Fruit fly (Drosophila melanogaster): ENCODE results near the gene CG17544.

CG17544 gene

dm6 chr2L:19444734-19445140 is 46.4 kb upstream of the CG17544 start, which contains the start of gene Hs2st (continued):
- TF ChIP-seq CG9932 (GFP tag; IDR thresholded peaks at IDR 0.05) (peak; percentile 98), vfl (GFP tag; optimal IDR thresholded peaks at IDR 0.05) (peak; percentile 95), CG7839 (tag; optimal IDR thresholded peaks at IDR 0.05) (peak; percentile 91), CG4360 (GFP tag; IDR thresholded peaks at IDR 0.05) (no peak), Myb (GFP tag; optimal IDR thresholded peaks at IDR 0.05) (peak; percentile 85), CG14441 (GFP tag; IDR thresholded peaks at IDR 0.05) (peak; percentile 95), CG12104 (GFP tag; optimal IDR thresholded peaks at IDR 0.05) (peak; percentile 85), CG31224 (GFP tag; IDR thresholded peaks at IDR 0.05) (peak; percentile 90), ash1 (GFP tag; optimal IDR thresholded peaks at IDR 0.05) (no peak), Atf3 (GFP tag; optimal IDR thresholded peaks at IDR 0.05) (peak; percentile 94), Pdp1 (GFP tag; optimal IDR thresholded peaks at IDR 0.05) (peak; percentile 93 to 97), CHES-1-like (GFP tag; optimal IDR thresholded peaks at IDR 0.05) (peak; percentile 97), MBD-R2 (GFP tag; IDR thresholded peaks at IDR 0.05) (peak; percentile 98), CG6854 (GFP tag; optimal IDR thresholded peaks at IDR 0.05) (peak; percentile 58), CG3065 (GFP tag; optimal IDR thresholded peaks at IDR 0.05) (peak; percentile 85), CG5245 (GFP tag; optimal IDR thresholded peaks at IDR 0.05) (peak; percentile 90), B-H1 (GFP tag; IDR thresholded peaks at IDR 0.05) (peak; percentile 84; the same call in 2 of the 3 replicates), Opbp (GFP tag; IDR thresholded peaks at IDR 0.05; ENCODE audit: partially characterized antibody) (0 out of 3 replicates have a peak, but pooled peaks have one; percentile 53), CG12659 (GFP tag; optimal IDR thresholded peaks at IDR 0.05) (peak; percentile 95), Lim3 (GFP tag; IDR thresholded peaks at IDR 0.05) (peak; percentile 77), CG11398 (GFP tag; optimal IDR thresholded peaks at IDR 0.05) (peak; percentile 84), stwl (tag; optimal IDR thresholded peaks at IDR 0.05) (peak; percentile 89), Bteb2 (GFP tag; optimal IDR thresholded peaks at IDR 0.05) (peak; percentile 95), CG32772 (GFP tag; IDR thresholded peaks at IDR 0.05) (peak; percentile 95), usp (GFP tag; optimal IDR thresholded peaks at IDR 0.05) (no peak), Lpt (GFP tag; optimal IDR thresholded peaks at IDR 0.05) (no peak), CG16815 (GFP tag; optimal IDR thresholded peaks at IDR 0.05) (peak; percentile 94), CG17186 (GFP tag; optimal IDR thresholded peaks at IDR 0.05) (peak; percentile 84), CG4854 (GFP tag; optimal IDR thresholded peaks at IDR 0.05) (peak; percentile 88), lilli (GFP tag; optimal IDR thresholded peaks at IDR 0.05) (peak; percentile 98), CG13894 (tag; optimal IDR thresholded peaks at IDR 0.05) (peak; percentile 90), CG30431 (GFP tag; optimal IDR thresholded peaks at IDR 0.05) (peak; percentile 89), D19A (tag; optimal IDR thresholded peaks at IDR 0.05) (peak; percentile 66), danr (GFP tag; IDR thresholded peaks at IDR 0.05) (peak; percentile 89), dan (GFP tag; IDR thresholded peaks at IDR 0.05) (peak; percentile 85), btn (GFP tag; optimal IDR thresholded peaks at IDR 0.05) (peak; percentile 86), nmo (GFP tag; optimal IDR thresholded peaks at IDR 0.05) (peak; percentile 97), Drgx (GFP tag; IDR thresholded peaks at IDR 0.05) (peak; percentile 86), CG10543 (GFP tag; optimal IDR thresholded peaks at IDR 0.05) (peak; percentile 91), Deaf1 (tag; optimal IDR thresholded peaks at IDR 0.05) (no peak), CG7963 (GFP tag; IDR thresholded peaks at IDR 0.05; ENCODE audit: partially characterized antibody) (no peak), Sin3A (optimal IDR thresholded peaks at IDR 0.05) (peak; percentile 98), CG10431 (GFP tag; optimal IDR thresholded peaks at IDR 0.05) (peak; percentile 73), Dip2 (GFP tag; IDR thresholded peaks at IDR 0.05) (peak; percentile 39; the same call in 1 of the 2 replicates), cato (GFP tag; optimal IDR thresholded peaks at IDR 0.05; ENCODE audit: borderline replicate concordance) (peak; percentile 94), CG12155 (GFP tag; optimal IDR thresholded peaks at IDR 0.05) (peak; percentile 95), CG1233 (GFP tag; optimal IDR thresholded peaks at IDR 0.05) (peak; percentile 83), CG13424 (tag; optimal IDR thresholded peaks at IDR 0.05) (peak; percentile 91), emc (GFP tag; optimal IDR thresholded peaks at IDR 0.05) (peak; percentile 84), CG11247 (GFP tag; IDR thresholded peaks at IDR 0.05) (peak; percentile 91), ems (GFP tag; optimal IDR thresholded peaks at IDR 0.05) (peak; percentile 95), dysf (GFP tag; IDR thresholded peaks at IDR 0.05) (peak; percentile 94)
